Worm (Caenorhabditis elegans) whole organism, midembryonic: ENCODE data around the gene F15H10.10.

Source experiments
- flt-1 ChIP-seq: fragments of 200-800 bp; sonication (Bioruptor generic); IDR thresholded peaks from 2 replicates; pipeline ENCODE4 v1.3.6; 2022; ENCODE audit warnings: missing genetic modification characterization, missing compliant biosample characterization
- klf-2 ChIP-seq: fragments of 200-800 bp; sonication (Bioruptor generic); conservative IDR thresholded peaks from 2 replicates; pipeline ENCODE4 v1.3.6; 2022; ENCODE audit warnings: missing genetic modification reagents, missing genetic modification characterization, missing compliant biosample characterization
- ztf-23 ChIP-seq: fragments of 200-800 bp; sonication (Bioruptor generic); IDR thresholded peaks from 2 replicates; pipeline ENCODE4 v1.3.6; 2022; ENCODE audit warnings: missing genetic modification reagents, missing genetic modification characterization, missing compliant biosample characterization
- ztf-29 ChIP-seq: fragments of 200-800 bp; sonication (Bioruptor generic); IDR thresholded peaks from 2 replicates; pipeline ENCODE4 v1.3.6; 2022; ENCODE audit warnings: missing genetic modification reagents, missing genetic modification characterization, missing compliant biosample characterization

ce11 chrV:10418961-10419360, 2.1 kb upstream of the F15H10.10 start, which contains the start of gene F15H10.5:
- TF ChIP-seq klf-2 (GFP tag; lab: Robert Waterston, UW), result no peak
- TF ChIP-seq ztf-23, result no peak
- TF ChIP-seq ztf-29, result no peak
- no peak for TF ChIP-seq flt-1 (GFP tag; lab: Robert Waterston, UW)
